Worm (Caenorhabditis elegans): ENCODE data around the gene chil-27.

ce11 chrII:9454304-9454703 is 23.4 kb upstream of the chil-27 start, which contains the start of gene chil-19:
- TF ChIP-seq ceh-31 (tag; optimal IDR thresholded peaks at IDR 0.05) (no peak), T23F11.4 (GFP tag; optimal IDR thresholded peaks at IDR 0.05) (no peak), tbx-2 (tag; optimal IDR thresholded peaks at IDR 0.05) (no peak), ama-1 (optimal IDR thresholded peaks at IDR 0.05) (no peak), pha-4 (tag; optimal IDR thresholded peaks at IDR 0.05) (no peak), unc-42 (tag; optimal IDR thresholded peaks at IDR 0.05) (no peak), dve-1 (tag; optimal IDR thresholded peaks at IDR 0.05) (no peak), eyg-1 (tag; optimal IDR thresholded peaks at IDR 0.05) (no peak)
